Fruit fly (Drosophila melanogaster): ENCODE results near the gene CG7365.
A peak's percentile ranks its signal among the peaks of the same experiment; 100 is the strongest.

Gene CG7365

DNA sequence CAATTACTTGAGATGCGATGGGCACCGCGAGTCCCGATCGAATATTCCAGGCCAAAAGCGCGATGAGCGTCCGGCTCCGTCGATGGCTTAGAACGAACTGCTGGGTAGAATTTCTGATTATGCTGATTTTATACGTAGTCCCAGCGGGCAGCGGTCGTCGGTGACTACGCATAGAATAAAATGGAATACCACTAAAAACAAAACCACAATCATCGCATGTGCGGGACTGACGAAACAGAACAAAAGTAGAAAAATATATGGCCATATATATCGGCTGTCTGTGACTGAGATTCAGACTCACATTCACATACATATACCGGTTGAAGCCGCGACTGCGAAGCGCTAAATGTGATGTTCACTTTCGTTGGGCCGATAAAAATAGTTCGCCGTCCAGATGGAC lies at the start of gene CG7365:
CG7365 (minus strand) TSS at position 101 of the 400 bp plus-strand sequence.
- TF ChIP-seq N (GFP tag; optimal IDR thresholded peaks at IDR 0.05) (no peak), Hr83 (GFP tag; optimal IDR thresholded peaks at IDR 0.05; ENCODE audit: poor library complexity, severe bottlenecking) (no peak), pan (optimal IDR thresholded peaks at IDR 0.05) (no peak), woc (GFP tag; optimal IDR thresholded peaks at IDR 0.05) (no peak), Sp1 (GFP tag; optimal IDR thresholded peaks at IDR 0.05) (no peak), br (GFP tag; optimal IDR thresholded peaks at IDR 0.05) (no peak), OdsH (GFP tag; optimal IDR thresholded peaks at IDR 0.05) (no peak), Hnf4 (GFP tag; optimal IDR thresholded peaks at IDR 0.05) (no peak), dsf (GFP tag; optimal IDR thresholded peaks at IDR 0.05; ENCODE audit: borderline replicate concordance) (no peak), Abd-B (GFP tag; optimal IDR thresholded peaks at IDR 0.05) (no peak), Jra (GFP tag; optimal IDR thresholded peaks at IDR 0.05) (no peak), CG9705 (GFP tag; optimal IDR thresholded peaks at IDR 0.05) (no peak), sage (GFP tag; optimal IDR thresholded peaks at IDR 0.05) (no peak), jim (GFP tag; optimal IDR thresholded peaks at IDR 0.05) (no peak), CrebA (GFP tag; optimal IDR thresholded peaks at IDR 0.05; ENCODE audit: borderline replicate concordance) (no peak), lola (GFP tag; optimal IDR thresholded peaks at IDR 0.05) (no peak), h (GFP tag; optimal IDR thresholded peaks at IDR 0.05) (no peak), tai (GFP tag; optimal IDR thresholded peaks at IDR 0.05) (no peak), Dif (GFP tag; optimal IDR thresholded peaks at IDR 0.05; ENCODE audit: partially characterized antibody) (no peak)

DNA sequence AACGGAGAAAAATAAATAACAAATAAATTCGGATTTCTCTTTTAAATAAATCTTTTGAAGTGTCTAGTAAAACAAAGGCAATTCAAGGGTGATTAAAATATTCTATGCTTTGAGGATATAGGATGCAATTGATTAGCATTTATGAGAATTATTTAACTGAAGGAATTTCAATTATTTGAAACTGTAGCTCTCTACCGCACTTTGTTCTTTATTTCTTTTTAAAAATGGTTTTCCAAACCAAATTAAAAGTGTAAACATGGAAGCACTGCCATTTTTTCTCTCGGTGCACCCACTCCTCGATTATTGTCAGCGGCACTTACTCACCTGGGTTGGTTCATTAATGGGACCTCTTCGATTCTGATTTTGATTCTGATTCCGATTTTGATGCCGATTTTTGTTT lies 41.0 kb upstream of the CG7365 start:
- TF ChIP-seq woc (GFP tag; optimal IDR thresholded peaks at IDR 0.05) (peak; percentile 45), tai (GFP tag; optimal IDR thresholded peaks at IDR 0.05) (no peak), foxo (GFP tag; optimal IDR thresholded peaks at IDR 0.05) (peak in 1 of 2 experiments; percentile 50), sv (GFP tag; optimal IDR thresholded peaks at IDR 0.05) (no peak), CrebA (GFP tag; optimal IDR thresholded peaks at IDR 0.05; ENCODE audit: borderline replicate concordance) (no peak), CG32264 (GFP tag; optimal IDR thresholded peaks at IDR 0.05) (no peak), brk (GFP tag; optimal IDR thresholded peaks at IDR 0.05) (no peak), lola (GFP tag; optimal IDR thresholded peaks at IDR 0.05) (no peak), Abd-B (GFP tag; optimal IDR thresholded peaks at IDR 0.05) (no peak), br (GFP tag; optimal IDR thresholded peaks at IDR 0.05) (peak; percentile 0), Hr83 (GFP tag; optimal IDR thresholded peaks at IDR 0.05; ENCODE audit: poor library complexity, severe bottlenecking) (no peak), pan (optimal IDR thresholded peaks at IDR 0.05) (no peak), Vsx2 (GFP tag; optimal IDR thresholded peaks at IDR 0.05; ENCODE audit: partially characterized antibody) (no peak), Sp1 (GFP tag; optimal IDR thresholded peaks at IDR 0.05) (no peak), jim (GFP tag; optimal IDR thresholded peaks at IDR 0.05) (no peak), Jra (GFP tag; optimal IDR thresholded peaks at IDR 0.05) (no peak), Dfd (GFP tag; optimal IDR thresholded peaks at IDR 0.05) (no peak), sage (GFP tag; optimal IDR thresholded peaks at IDR 0.05) (no peak), usp (GFP tag; optimal IDR thresholded peaks at IDR 0.05) (no peak), N (GFP tag; optimal IDR thresholded peaks at IDR 0.05) (no peak), CG9705 (GFP tag; optimal IDR thresholded peaks at IDR 0.05) (no peak), dmrt93B (GFP tag; optimal IDR thresholded peaks at IDR 0.05) (no peak), fru (GFP tag; optimal IDR thresholded peaks at IDR 0.05) (peak; percentile 47), dl (GFP tag; optimal IDR thresholded peaks at IDR 0.05; ENCODE audit: insufficient read depth in 1 of 2, partially characterized antibody in 2 of 2) (no peak), Mio (GFP tag; optimal IDR thresholded peaks at IDR 0.05) (no peak), HLH106 (tag; optimal IDR thresholded peaks at IDR 0.05) (peak; percentile 30), OdsH (GFP tag; optimal IDR thresholded peaks at IDR 0.05) (peak; percentile 53), psq (GFP tag; optimal IDR thresholded peaks at IDR 0.05) (no peak), GATAd (GFP tag; optimal IDR thresholded peaks at IDR 0.05) (no peak), ey (GFP tag; optimal IDR thresholded peaks at IDR 0.05) (peak; percentile 42), Hnf4 (GFP tag; optimal IDR thresholded peaks at IDR 0.05) (no peak), Rel (GFP tag; optimal IDR thresholded peaks at IDR 0.05) (no peak), Rel (tag; optimal IDR thresholded peaks at IDR 0.05) (no peak), h (GFP tag; optimal IDR thresholded peaks at IDR 0.05) (peak; percentile 54), rgr (GFP tag; optimal IDR thresholded peaks at IDR 0.05) (peak; percentile 20), Dif (GFP tag; optimal IDR thresholded peaks at IDR 0.05; ENCODE audit: partially characterized antibody) (no peak), Hr78 (GFP tag; optimal IDR thresholded peaks at IDR 0.05) (no peak), dsf (GFP tag; optimal IDR thresholded peaks at IDR 0.05; ENCODE audit: borderline replicate concordance) (no peak), Myc (optimal IDR thresholded peaks at IDR 0.05) (no peak)

All from whole organism, wandering third instar larva.